Worm (Caenorhabditis elegans): ENCODE data around the gene mdmh-35.

DNA sequence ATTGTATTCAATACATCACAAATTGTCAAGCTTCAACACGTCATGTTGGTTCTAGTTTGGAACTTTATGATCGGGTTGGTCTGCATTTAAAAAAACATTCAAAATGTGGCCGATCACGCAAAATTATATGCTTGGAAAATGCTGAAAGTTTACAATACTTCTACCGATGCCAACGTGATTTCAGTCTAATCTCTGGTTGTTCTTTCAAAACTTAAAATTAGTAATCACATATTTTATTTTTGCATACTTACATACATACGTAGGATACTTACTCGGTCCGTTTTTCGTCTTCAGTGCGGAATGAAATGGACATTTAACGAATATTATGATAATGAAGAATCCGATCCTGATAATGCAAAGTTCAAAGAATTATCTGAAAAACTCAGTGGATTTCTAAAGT, 30.4 kb downstream of the mdmh-35 start, which contains the start of gene srw-62:
- TF ChIP-seq jun-1 (tag; optimal IDR thresholded peaks at IDR 0.05) (no peak), nhr-28 (tag; optimal IDR thresholded peaks at IDR 0.05) (no peak), mdl-1 (tag; optimal IDR thresholded peaks at IDR 0.05) (no peak), lin-13 (GFP tag; optimal IDR thresholded peaks at IDR 0.05) (no peak), nhr-6 (tag; optimal IDR thresholded peaks at IDR 0.05) (no peak), ces-1 (GFP tag; optimal IDR thresholded peaks at IDR 0.05) (no peak), fkh-10 (GFP tag; optimal IDR thresholded peaks at IDR 0.05) (no peak)

Measured in whole organism, L4 larva.